Worm (Caenorhabditis elegans) whole organism, L4 larva: ENCODE measurements around the gene gpa-12.
A peak's percentile ranks its signal among the peaks of the same experiment; 100 is the strongest.

Experiments
- F10B5.3 ChIP-seq: sonication (generic microtip); optimal IDR thresholded peaks from 2 replicates; lab custom pipeline; 2016; ENCODE audit warnings: mild to moderate bottlenecking, missing genetic modification characterization, missing compliant biosample characterization
- F26F4.8 ChIP-seq: fragments of 200-800 bp; sonication (Bioruptor generic); conservative IDR thresholded peaks from 2 replicates; pipeline ENCODE4 v1.3.6; 2022; ENCODE audit warnings: missing genetic modification characterization, missing compliant biosample characterization
- F37D6.2 ChIP-seq: sonication (generic microtip); optimal IDR thresholded peaks from 2 replicates; lab custom pipeline; 2016; ENCODE audit warnings: mild to moderate bottlenecking, missing genetic modification characterization, missing compliant biosample characterization
- R02D3.7 ChIP-seq: fragments of 150-350 bp; sonication (generic microtip); optimal IDR thresholded peaks from 3 replicates; lab custom pipeline; 2014; ENCODE audit warnings: missing biosample characterization, missing genetic modification characterization
- Y105C5A.15 ChIP-seq: fragments of 200-800 bp; sonication (Bioruptor generic); IDR thresholded peaks from 2 replicates; pipeline ENCODE4 v1.3.6; 2022; ENCODE audit warnings: missing genetic modification characterization, missing compliant biosample characterization
- Y48G9A.11 ChIP-seq: fragments of 200-800 bp; sonication (Bioruptor generic); IDR thresholded peaks from 2 replicates; pipeline ENCODE4 v1.3.6; 2022; ENCODE audit warnings: missing genetic modification reagents, missing genetic modification characterization, missing compliant biosample characterization
- ZK337.2 ChIP-seq: fragments of 200-800 bp; sonication (Bioruptor generic); IDR thresholded peaks from 2 replicates; pipeline ENCODE4 v1.3.6; 2022; ENCODE audit warnings: missing genetic modification reagents, missing genetic modification characterization, missing compliant biosample characterization
- ama-1 ChIP-seq: fragments of 150-350 bp; optimal IDR thresholded peaks from 2 replicates; lab custom pipeline; 2014; ENCODE audit warnings: inconsistent platforms, mixed read lengths
- ceh-28 ChIP-seq: fragments of 150-350 bp; optimal IDR thresholded peaks from 2 replicates; lab custom pipeline; 2014; ENCODE audit warnings: missing biosample characterization, missing genetic modification reagents, missing genetic modification characterization
- ceh-32 ChIP-seq: sonication (generic microtip); optimal IDR thresholded peaks from 2 replicates; lab custom pipeline; 2016; ENCODE audit warnings: mild to moderate bottlenecking, missing genetic modification characterization, missing compliant biosample characterization; ENCODE audit not compliant: poor library complexity
- ces-1 ChIP-seq: fragments of 150-350 bp; sonication (generic microtip); optimal IDR thresholded peaks from 4 replicates; lab custom pipeline; 2014; ENCODE audit warnings: missing biosample characterization, missing genetic modification reagents, missing genetic modification characterization
- ctbp-1 ChIP-seq: fragments of 200-800 bp; sonication (Bioruptor generic); IDR thresholded peaks from 2 replicates; pipeline ENCODE4 v1.3.6; 2022; ENCODE audit warnings: missing genetic modification reagents, missing genetic modification characterization, missing compliant biosample characterization
- daf-12 ChIP-seq: fragments of 150-350 bp; optimal IDR thresholded peaks from 2 replicates; lab custom pipeline; 2014; ENCODE audit warnings: missing biosample characterization, missing genetic modification reagents, missing genetic modification characterization
- daf-16 ChIP-seq, 3 experiments: sonication (generic microtip); optimal IDR thresholded peaks; 2 replicates each; lab custom pipeline; 2016 to 2017; ENCODE audit warnings: missing genetic modification characterization in 3 of 3, missing genetic modification reagents in 3 of 3, mild to moderate bottlenecking in 2 of 3, missing compliant biosample characterization in 2 of 3, missing biosample characterization in 1 of 3, moderate library complexity in 1 of 3
- daf-8 ChIP-seq: fragments of 200-800 bp; sonication (Bioruptor generic); IDR thresholded peaks from 2 replicates; pipeline ENCODE4 v1.3.6; 2022; ENCODE audit warnings: missing genetic modification characterization, missing compliant biosample characterization
- dmd-6 ChIP-seq: fragments of 200-800 bp; sonication (Bioruptor generic); IDR thresholded peaks from 2 replicates; pipeline ENCODE4 v1.3.6; 2022; ENCODE audit warnings: missing genetic modification reagents, missing genetic modification characterization, missing compliant biosample characterization
- dmd-8 ChIP-seq: fragments of 200-800 bp; sonication (Bioruptor generic); IDR thresholded peaks from 2 replicates; pipeline ENCODE4 v1.3.6; 2022; ENCODE audit warnings: missing genetic modification characterization, missing compliant biosample characterization
- duxl-1 ChIP-seq: sonication (generic microtip); optimal IDR thresholded peaks from 2 replicates; lab custom pipeline; 2016; ENCODE audit warnings: mild to moderate bottlenecking, missing genetic modification characterization, moderate library complexity, missing compliant biosample characterization; ENCODE audit not compliant: poor library complexity
- egl-27 ChIP-seq: sonication (generic microtip); optimal IDR thresholded peaks from 3 replicates; lab custom pipeline; 2017; ENCODE audit warnings: missing biosample characterization, missing genetic modification reagents, missing genetic modification characterization
- fos-1 ChIP-seq: fragments of 150-350 bp; optimal IDR thresholded peaks from 2 replicates; lab custom pipeline; 2014; ENCODE audit warnings: missing biosample characterization, missing genetic modification characterization
- hif-1 ChIP-seq, 2 experiments: sonication (generic microtip); optimal IDR thresholded peaks; 2 replicates each; lab custom pipeline; 2016 to 2017; ENCODE audit warnings: missing compliant biosample characterization in 2 of 2, missing genetic modification characterization in 2 of 2, missing genetic modification reagents in 2 of 2, missing genotype in 2 of 2, mild to moderate bottlenecking in 1 of 2
- hlh-11 ChIP-seq: fragments of 200-800 bp; sonication (Bioruptor generic); optimal IDR thresholded peaks from 2 replicates; lab custom pipeline; 2018; ENCODE audit warnings: mild to moderate bottlenecking, missing genetic modification characterization, missing compliant biosample characterization
- hmg-1.1 ChIP-seq: fragments of 200-800 bp; sonication (Bioruptor generic); IDR thresholded peaks from 2 replicates; pipeline ENCODE4 v1.3.6; 2022; ENCODE audit warnings: missing genetic modification reagents, missing genetic modification characterization, missing compliant biosample characterization
- lim-7 ChIP-seq: fragments of 200-800 bp; sonication (Bioruptor generic); IDR thresholded peaks from 2 replicates; pipeline ENCODE4 v1.3.6; 2022; ENCODE audit warnings: missing genetic modification characterization, missing compliant biosample characterization
- lin-13 ChIP-seq: fragments of 150-350 bp; optimal IDR thresholded peaks from 2 replicates; lab custom pipeline; 2014; ENCODE audit warnings: missing biosample characterization, missing genetic modification reagents, missing genetic modification characterization
- lin-15B ChIP-seq: fragments of 150-350 bp; sonication (generic microtip); optimal IDR thresholded peaks from 3 replicates; lab custom pipeline; 2014; ENCODE audit warnings: missing biosample characterization, missing genetic modification characterization
- lin-29 ChIP-seq: fragments of 200-800 bp; sonication (Bioruptor generic); IDR thresholded peaks from 2 replicates; pipeline ENCODE4 v1.3.6; 2022; ENCODE audit warnings: missing genetic modification reagents, missing genetic modification characterization, missing compliant biosample characterization
- lin-38 ChIP-seq: fragments of 200-800 bp; sonication (Bioruptor generic); IDR thresholded peaks from 2 replicates; pipeline ENCODE4 v1.3.6; 2022; ENCODE audit warnings: missing genetic modification reagents, missing genetic modification characterization, missing compliant biosample characterization
- lin-39 ChIP-seq: fragments of 150-350 bp; optimal IDR thresholded peaks from 2 replicates; lab custom pipeline; 2014; ENCODE audit warnings: missing biosample characterization, missing genetic modification reagents, missing genetic modification characterization
- lir-3 ChIP-seq: sonication (generic microtip); optimal IDR thresholded peaks from 2 replicates; lab custom pipeline; 2016; ENCODE audit warnings: mild to moderate bottlenecking, missing genetic modification characterization, missing compliant biosample characterization
- lsy-2 ChIP-seq, 2 experiments: fragments of 150-350 bp in 1 of 2; sonication (generic microtip) in 1 of 2; optimal IDR thresholded peaks; 2 replicates each; lab custom pipeline; 2014 to 2017; ENCODE audit warnings: missing biosample characterization in 2 of 2, missing genetic modification characterization in 2 of 2
- nhr-10 ChIP-seq: fragments of 150-350 bp; optimal IDR thresholded peaks from 2 replicates; lab custom pipeline; 2014; ENCODE audit warnings: missing biosample characterization, missing genetic modification characterization
- nhr-102 ChIP-seq: sonication (generic microtip); optimal IDR thresholded peaks from 2 replicates; lab custom pipeline; 2016; ENCODE audit warnings: mild to moderate bottlenecking, missing genetic modification characterization, moderate library complexity, missing compliant biosample characterization
- nhr-237 ChIP-seq: sonication (generic microtip); optimal IDR thresholded peaks from 2 replicates; lab custom pipeline; 2017; ENCODE audit warnings: missing biosample characterization, missing genetic modification characterization
- nhr-25 ChIP-seq: sonication (generic microtip); optimal IDR thresholded peaks from 2 replicates; lab custom pipeline; 2017; ENCODE audit warnings: missing genetic modification characterization, mild to moderate bottlenecking, missing compliant biosample characterization, antibody characterized with exemption, moderate library complexity, borderline replicate concordance; ENCODE audit not compliant: insufficient read depth
- nhr-28 ChIP-seq: fragments of 150-350 bp; optimal IDR thresholded peaks from 2 replicates; lab custom pipeline; 2014; ENCODE audit warnings: missing biosample characterization, missing genetic modification characterization
- nhr-48 ChIP-seq: sonication (generic microtip); optimal IDR thresholded peaks from 2 replicates; lab custom pipeline; 2016; ENCODE audit warnings: mild to moderate bottlenecking, missing genetic modification characterization, missing compliant biosample characterization
- nhr-6 ChIP-seq: fragments of 150-350 bp; optimal IDR thresholded peaks from 2 replicates; lab custom pipeline; 2014; ENCODE audit warnings: missing biosample characterization, missing genetic modification characterization
- nhr-76 ChIP-seq: fragments of 150-350 bp; optimal IDR thresholded peaks from 2 replicates; lab custom pipeline; 2014; ENCODE audit warnings: missing biosample characterization, missing genetic modification characterization
- pha-4 ChIP-seq, 2 experiments: fragments of 150-350 bp in 1 of 2; fragments of 200-800 bp in 1 of 2; sonication (Bioruptor generic) in 1 of 2; IDR thresholded peaks in 1 of 2; optimal IDR thresholded peaks in 1 of 2; 2 replicates each; pipeline versions ENCODE4 v1.3.6 to Lab custom; 2014 to 2022; ENCODE audit warnings: missing genetic modification characterization in 2 of 2, missing genetic modification reagents in 2 of 2, missing biosample characterization in 1 of 2, missing compliant biosample characterization in 1 of 2
- rbr-2 ChIP-seq: sonication (generic microtip); optimal IDR thresholded peaks from 2 replicates; lab custom pipeline; 2016; ENCODE audit warnings: missing genotype, missing genetic modification characterization, missing compliant biosample characterization
- skn-1 ChIP-seq: fragments of 150-350 bp; optimal IDR thresholded peaks from 2 replicates; lab custom pipeline; 2014; ENCODE audit warnings: missing biosample characterization, missing genetic modification characterization
- snpc-1.2 ChIP-seq: fragments of 200-800 bp; sonication (Bioruptor generic); IDR thresholded peaks from 2 replicates; pipeline ENCODE4 v1.3.6; 2022; ENCODE audit warnings: missing genetic modification reagents, missing genetic modification characterization, missing compliant biosample characterization
- snpc-4 ChIP-seq: fragments of 150-350 bp; optimal IDR thresholded peaks from 2 replicates; lab custom pipeline; 2014; ENCODE audit warnings: missing biosample characterization, missing genetic modification characterization
- tag-97 ChIP-seq: fragments of 200-800 bp; sonication (Bioruptor generic); IDR thresholded peaks from 2 replicates; pipeline ENCODE4 v1.3.6; 2022; ENCODE audit warnings: missing genetic modification characterization, missing compliant biosample characterization
- unc-130 ChIP-seq: sonication (generic microtip); optimal IDR thresholded peaks from 2 replicates; lab custom pipeline; 2016; ENCODE audit warnings: missing genetic modification reagents, missing genetic modification characterization, missing compliant biosample characterization
- unc-62 ChIP-seq, 3 experiments: fragments of 150-350 bp in 1 of 3; sonication (generic microtip); optimal IDR thresholded peaks in 2 of 3; peaks in 1 of 3; 1 replicate in 1 of 3; 2 replicates in 2 of 3; lab custom pipeline; 2014 to 2017; ENCODE audit warnings: missing biosample characterization in 3 of 3, missing genetic modification characterization in 3 of 3, missing genetic modification reagents in 3 of 3, missing genotype in 1 of 3
- zip-11 ChIP-seq: fragments of 200-800 bp; sonication (Bioruptor generic); IDR thresholded peaks from 2 replicates; pipeline ENCODE4 v1.3.6; 2022; ENCODE audit warnings: missing genetic modification characterization, missing compliant biosample characterization
- zip-2 ChIP-seq: fragments of 150-350 bp; optimal IDR thresholded peaks from 2 replicates; lab custom pipeline; 2014; ENCODE audit warnings: missing biosample characterization, missing genetic modification characterization
- ztf-11 ChIP-seq: fragments of 150-350 bp; optimal IDR thresholded peaks from 2 replicates; lab custom pipeline; 2014; ENCODE audit warnings: missing biosample characterization, missing genetic modification characterization

gpa-12 gene

ce11 chrX:9237708-9238107 lies 5.6 kb upstream of the gpa-12 start (continued):
- TF ChIP-seq dmd-8 (GFP tag; lab: Robert Waterston, UW), result peak; percentile 77; the same call in 1 of the 2 replicates
- TF ChIP-seq ceh-32 (tag; lab: Kevin White, UChicago), result peak; percentile 17
- TF ChIP-seq ztf-11 (tag; lab: Kevin White, UChicago), result no peak
- no peak for TF ChIP-seq nhr-25 (tag; lab: Kevin White, UChicago)
- TF ChIP-seq rbr-2 (tag; lab: Kevin White, UChicago), result no peak
- peak; percentile 89 for TF ChIP-seq lim-7 (GFP tag; lab: Robert Waterston, UW)
- no peak for TF ChIP-seq daf-12 (tag; lab: Kevin White, UChicago)
- no peak for TF ChIP-seq hif-1 (tag; optimal IDR thresholded peaks at IDR 0.05; lab: Kevin White, UChicago)
- peak; percentile 38 for TF ChIP-seq F10B5.3 (tag; lab: Kevin White, UChicago)
- TF ChIP-seq snpc-1.2 (GFP tag; lab: Robert Waterston, UW), result peak; percentile 92
- TF ChIP-seq unc-130 (GFP tag; lab: Kevin White, UChicago), result peak; percentile 3
- 0 out of 2 replicates have a peak, but pooled peaks have one; percentile 54 for TF ChIP-seq zip-11
- TF ChIP-seq nhr-6, result no peak
- no peak for TF ChIP-seq dmd-6 (GFP tag; lab: Robert Waterston, UW)
- TF ChIP-seq daf-16 (GFP tag; optimal IDR thresholded peaks at IDR 0.05; lab: Kevin White, UChicago), result peak; percentile 27 to 61
- no peak for TF ChIP-seq daf-16 (tag; optimal IDR thresholded peaks at IDR 0.05; lab: Kevin White, UChicago)
- TF ChIP-seq F37D6.2, result no peak
- no peak for TF ChIP-seq lin-13
- peak; percentile 60 for TF ChIP-seq duxl-1 (tag; lab: Kevin White, UChicago)
- TF ChIP-seq lin-38 (GFP tag; lab: Robert Waterston, UW), result peak; percentile 71
- peak; percentile 23 for TF ChIP-seq hlh-11 (tag; lab: Kevin White, UChicago)
- no peak for TF ChIP-seq lin-15B (tag; lab: Kevin White, UChicago)
- no peak for TF ChIP-seq unc-62 (GFP tag; optimal IDR thresholded peaks at IDR 0.05 in 1 of 2; lab: Kevin White, UChicago)
- TF ChIP-seq unc-62 (tag; optimal IDR thresholded peaks at IDR 0.05; lab: Kevin White, UChicago), result no peak
- peak; percentile 64 for TF ChIP-seq nhr-102
- TF ChIP-seq lin-29 (GFP tag; lab: Robert Waterston, UW), result 0 out of 2 replicates have a peak, but pooled peaks have one; percentile 14
- no peak for TF ChIP-seq nhr-28
- TF ChIP-seq ces-1 (GFP tag; lab: Kevin White, UChicago), result no peak
- TF ChIP-seq Y48G9A.11 (GFP tag; lab: Robert Waterston, UW), result peak; percentile 44; the same call in 1 of the 2 replicates
- no peak for TF ChIP-seq nhr-10 (tag; lab: Kevin White, UChicago)
- peak; percentile 30; the same call in 1 of the 2 replicates for TF ChIP-seq ZK337.2
- peak; percentile 59; the same call in 1 of the 2 replicates for TF ChIP-seq F26F4.8 (GFP tag; lab: Robert Waterston, UW)
- no peak for TF ChIP-seq fos-1 (tag; lab: Kevin White, UChicago)
- no peak for TF ChIP-seq lsy-2 (tag; optimal IDR thresholded peaks at IDR 0.05; lab: Kevin White, UChicago)
- no peak for TF ChIP-seq ceh-28 (tag; lab: Kevin White, UChicago)
- no peak for TF ChIP-seq snpc-4 (tag; lab: Kevin White, UChicago)
- TF ChIP-seq lin-39 (tag; lab: Kevin White, UChicago), result no peak
- peak; percentile 71 for TF ChIP-seq lir-3 (tag; lab: Kevin White, UChicago)
- TF ChIP-seq hmg-1.1 (GFP tag; lab: Robert Waterston, UW), result no peak; the same call in 1 of the 2 replicates
- TF ChIP-seq daf-8 (GFP tag; lab: Robert Waterston, UW), result peak; percentile 75; the same call in 1 of the 2 replicates
- TF ChIP-seq ama-1, result no peak
- TF ChIP-seq R02D3.7 (tag; lab: Kevin White, UChicago), result no peak
- TF ChIP-seq egl-27, result no peak
- TF ChIP-seq tag-97 (GFP tag; lab: Robert Waterston, UW), result no peak
- TF ChIP-seq ctbp-1 (GFP tag; lab: Robert Waterston, UW), result 0 out of 2 replicates have a peak, but pooled peaks have one; percentile 51
- TF ChIP-seq pha-4 (GFP tag; IDR thresholded peaks at IDR 0.05; lab: Robert Waterston, UW), result peak; percentile 69; the same call in 1 of the 2 replicates
- no peak for TF ChIP-seq pha-4 (tag; optimal IDR thresholded peaks at IDR 0.05; lab: Kevin White, UChicago)
- no peak for TF ChIP-seq nhr-237
- TF ChIP-seq skn-1 (tag; lab: Kevin White, UChicago), result no peak
- TF ChIP-seq Y105C5A.15, result no peak
- TF ChIP-seq nhr-76 (tag; lab: Kevin White, UChicago), result no peak
- no peak for TF ChIP-seq zip-2 (tag; lab: Kevin White, UChicago)
- peak; percentile 59 for TF ChIP-seq nhr-48 (tag; lab: Kevin White, UChicago)
